Fruit fly (Drosophila melanogaster) whole organism, embryonic: ENCODE measurements around the gene Exn.
A peak's percentile ranks its signal among the peaks of the same experiment; 100 is the strongest.

Experiments used
- Antp ChIP-seq: fragments of 200-800 bp; sonication (Bioruptor generic); optimal IDR thresholded peaks from 3 replicates; lab custom pipeline; 2016; ENCODE audit warnings: missing biosample characterization, missing genetic modification characterization
- Asciz ChIP-seq: fragments of 200-800 bp; sonication (Bioruptor generic); optimal IDR thresholded peaks from 2 replicates; lab custom pipeline; 2017; ENCODE audit warnings: missing biosample characterization, mild to moderate bottlenecking, missing genetic modification characterization, missing genetic modification reagents
- Awh ChIP-seq: fragments of 200-800 bp; sonication (Bioruptor generic); IDR thresholded peaks from 2 replicates; pipeline ENCODE4, ENCODE4 v1.3.6; 2022; ENCODE audit warnings: missing biosample characterization, missing genetic modification characterization
- Blimp-1 ChIP-seq: fragments of 200-800 bp; sonication (Bioruptor generic); optimal IDR thresholded peaks from 3 replicates; lab custom pipeline; 2018; ENCODE audit warnings: missing biosample characterization, missing genetic modification characterization, mild to moderate bottlenecking, moderate library complexity, missing genetic modification reagents
- BtbVII ChIP-seq: fragments of 200-800 bp; sonication (Bioruptor generic); optimal IDR thresholded peaks from 3 replicates; lab custom pipeline; 2017; ENCODE audit warnings: missing biosample characterization, mild to moderate bottlenecking, missing genetic modification characterization
- C15 ChIP-seq: fragments of 200-800 bp; sonication (Bioruptor generic); IDR thresholded peaks from 3 replicates; pipeline ENCODE4 v1.3.6; 2022; ENCODE audit warnings: missing biosample characterization, missing genetic modification characterization
- CG10431 ChIP-seq: fragments of 200-800 bp; sonication (Bioruptor generic); optimal IDR thresholded peaks from 3 replicates; lab custom pipeline; 2018; ENCODE audit warnings: missing biosample characterization, mild to moderate bottlenecking, missing genetic modification characterization
- CG11093 ChIP-seq: fragments of 200-800 bp; sonication (Bioruptor generic); IDR thresholded peaks from 3 replicates; pipeline ENCODE4 v1.3.6; 2022; ENCODE audit warnings: missing biosample characterization, missing genetic modification characterization
- CG11723 ChIP-seq: fragments of 200-800 bp; sonication (Bioruptor generic); optimal IDR thresholded peaks from 2 replicates; lab custom pipeline; 2017; ENCODE audit warnings: missing biosample characterization, mild to moderate bottlenecking, missing genetic modification characterization
- CG12236 ChIP-seq: fragments of 200-800 bp; sonication (Bioruptor generic); optimal IDR thresholded peaks from 2 replicates; lab custom pipeline; 2016; ENCODE audit warnings: missing biosample characterization, missing genetic modification characterization
- CG1233 ChIP-seq: fragments of 200-800 bp; sonication (Bioruptor generic); optimal IDR thresholded peaks from 4 replicates; lab custom pipeline; 2018; ENCODE audit warnings: missing biosample characterization, mild to moderate bottlenecking, missing genetic modification characterization
- CG13775 ChIP-seq: fragments of 200-800 bp; sonication (Bioruptor generic); optimal IDR thresholded peaks from 3 replicates; lab custom pipeline; 2017; ENCODE audit warnings: missing biosample characterization, mild to moderate bottlenecking, missing genetic modification characterization
- CG14441 ChIP-seq: fragments of 200-800 bp; sonication (Bioruptor generic); IDR thresholded peaks from 2 replicates; pipeline ENCODE4 v1.3.6; 2022; ENCODE audit warnings: missing biosample characterization, missing genetic modification characterization
- CG17328 ChIP-seq: fragments of 200-800 bp; sonication (Bioruptor generic); IDR thresholded peaks from 2 replicates; pipeline ENCODE4 v1.3.6; 2022; ENCODE audit warnings: missing biosample characterization, missing genetic modification characterization
- CG17359 ChIP-seq: fragments of 200-800 bp; sonication (Bioruptor generic); optimal IDR thresholded peaks from 3 replicates; lab custom pipeline; 2018; ENCODE audit warnings: missing biosample characterization, mild to moderate bottlenecking, missing genetic modification characterization, moderate library complexity
- CG1792 ChIP-seq: fragments of 200-800 bp; sonication (Bioruptor generic); optimal IDR thresholded peaks from 2 replicates; lab custom pipeline; 2016; ENCODE audit warnings: missing biosample characterization, missing genetic modification characterization
- CG30431 ChIP-seq: fragments of 200-800 bp; sonication (Bioruptor generic); optimal IDR thresholded peaks from 2 replicates; lab custom pipeline; 2017; ENCODE audit warnings: missing biosample characterization, missing genetic modification characterization
- CG31365 ChIP-seq: fragments of 200-800 bp; sonication (Bioruptor generic); optimal IDR thresholded peaks from 2 replicates; lab custom pipeline; 2018; ENCODE audit warnings: missing biosample characterization, mild to moderate bottlenecking, missing genetic modification characterization
- CG3407 ChIP-seq: fragments of 200-800 bp; sonication (Bioruptor generic); optimal IDR thresholded peaks from 2 replicates; lab custom pipeline; 2018; ENCODE audit warnings: missing biosample characterization, mild to moderate bottlenecking, missing genetic modification characterization
- CG4282 ChIP-seq: fragments of 200-800 bp; sonication (Bioruptor generic); optimal IDR thresholded peaks from 2 replicates; lab custom pipeline; 2016; ENCODE audit warnings: missing biosample characterization, missing genetic modification characterization
- CG6175 ChIP-seq: fragments of 200-800 bp; sonication (Bioruptor generic); IDR thresholded peaks from 3 replicates; pipeline ENCODE4 v1.3.6; 2022; ENCODE audit warnings: missing biosample characterization, missing genetic modification characterization
- CG7928 ChIP-seq: fragments of 200-800 bp; sonication (Bioruptor generic); optimal IDR thresholded peaks from 2 replicates; lab custom pipeline; 2017; ENCODE audit warnings: missing biosample characterization, mild to moderate bottlenecking, missing genetic modification characterization
- CrebB ChIP-seq: fragments of 200-800 bp; sonication (Bioruptor generic); optimal IDR thresholded peaks from 3 replicates; lab custom pipeline; 2018; ENCODE audit warnings: missing biosample characterization, mild to moderate bottlenecking, missing genetic modification characterization
- Dip3 ChIP-seq: fragments of 200-800 bp; sonication (Bioruptor generic); optimal IDR thresholded peaks from 3 replicates; lab custom pipeline; 2016; ENCODE audit warnings: missing biosample characterization, missing genetic modification characterization
- Elba2 ChIP-seq: fragments of 200-800 bp; sonication (Bioruptor generic); optimal IDR thresholded peaks from 3 replicates; lab custom pipeline; 2016; ENCODE audit warnings: missing biosample characterization, missing genetic modification characterization
- Gug ChIP-seq: fragments of 200-800 bp; sonication (Bioruptor generic); IDR thresholded peaks from 4 replicates; pipeline ENCODE4 v1.3.6; 2022; ENCODE audit warnings: missing biosample characterization, missing genetic modification characterization
- Hr51 ChIP-seq, 2 experiments: fragments of 200-800 bp; sonication (Bioruptor generic); optimal IDR thresholded peaks; 2 replicates in 1 of 2; 3 replicates in 1 of 2; lab custom pipeline; 2016 to 2018; ENCODE audit warnings: missing biosample characterization in 2 of 2, missing genetic modification characterization in 2 of 2, mild to moderate bottlenecking in 1 of 2, moderate library complexity in 1 of 2
- NFAT ChIP-seq: fragments of 200-800 bp; sonication (Bioruptor generic); IDR thresholded peaks from 2 replicates; pipeline ENCODE4 v1.3.6; 2022; ENCODE audit warnings: missing biosample characterization, missing genetic modification characterization
- Opbp ChIP-seq: fragments of 200-800 bp; sonication (Bioruptor generic); IDR thresholded peaks from 3 replicates; pipeline ENCODE4 v1.3.6; 2022; ENCODE audit warnings: missing biosample characterization, missing genetic modification characterization; ENCODE audit not compliant: partially characterized antibody
- Sox100B ChIP-seq: fragments of 200-800 bp; sonication (Bioruptor generic); optimal IDR thresholded peaks from 3 replicates; lab custom pipeline; 2018; ENCODE audit warnings: missing biosample characterization, mild to moderate bottlenecking, missing genetic modification characterization
- Sox102F ChIP-seq: fragments of 200-800 bp; sonication (Bioruptor generic); optimal IDR thresholded peaks from 2 replicates; lab custom pipeline; 2018; ENCODE audit warnings: missing biosample characterization, mild to moderate bottlenecking, missing genetic modification characterization, moderate library complexity
- ara ChIP-seq: fragments of 200-800 bp; sonication (Bioruptor generic); IDR thresholded peaks from 2 replicates; pipeline ENCODE4 v1.3.6; 2022; ENCODE audit warnings: missing biosample characterization, missing genetic modification characterization
- bab2 ChIP-seq: fragments of 200-800 bp; sonication (Bioruptor generic); optimal IDR thresholded peaks from 2 replicates; lab custom pipeline; 2016; ENCODE audit warnings: missing biosample characterization, missing genetic modification characterization
- bigmax ChIP-seq: fragments of 200-800 bp; sonication (Bioruptor generic); optimal IDR thresholded peaks from 2 replicates; lab custom pipeline; 2018; ENCODE audit warnings: missing biosample characterization, mild to moderate bottlenecking, missing genetic modification characterization
- cad ChIP-seq: fragments of >200 bp; optimal IDR thresholded peaks from 2 replicates; lab custom pipeline; 2017; ENCODE audit warnings: missing biosample characterization, missing genetic modification characterization
- cas ChIP-seq: fragments of 200-800 bp; sonication (Bioruptor generic); IDR thresholded peaks from 2 replicates; pipeline ENCODE4 v1.3.6; 2022; ENCODE audit warnings: missing biosample characterization, missing genetic modification characterization
- ewg ChIP-seq: fragments of 200-800 bp; sonication (Bioruptor generic); optimal IDR thresholded peaks from 3 replicates; lab custom pipeline; 2017; ENCODE audit warnings: mild to moderate bottlenecking, missing biosample characterization, missing genetic modification reagents, missing genetic modification characterization
- lab ChIP-seq: fragments of 200-800 bp; sonication (Bioruptor generic); optimal IDR thresholded peaks from 3 replicates; lab custom pipeline; 2017; ENCODE audit warnings: missing biosample characterization, missing genetic modification characterization, mild to moderate bottlenecking, moderate library complexity, missing genetic modification reagents
- maf-S ChIP-seq: fragments of 200-800 bp; sonication (Bioruptor generic); optimal IDR thresholded peaks from 2 replicates; lab custom pipeline; 2016; ENCODE audit warnings: missing biosample characterization, missing genetic modification characterization
- nom ChIP-seq: fragments of 200-800 bp; sonication (Bioruptor generic); optimal IDR thresholded peaks from 2 replicates; lab custom pipeline; 2017; ENCODE audit warnings: missing biosample characterization, missing genetic modification characterization, mild to moderate bottlenecking, moderate library complexity, missing genetic modification reagents
- onecut ChIP-seq: fragments of 200-800 bp; sonication (Bioruptor generic); IDR thresholded peaks from 2 replicates; pipeline ENCODE4 v1.3.6; 2022; ENCODE audit warnings: missing biosample characterization, missing genetic modification characterization
- run ChIP-seq: fragments of 200-800 bp; sonication (Bioruptor generic); optimal IDR thresholded peaks from 3 replicates; lab custom pipeline; 2018; ENCODE audit warnings: missing biosample characterization, mild to moderate bottlenecking, missing genetic modification characterization
- salm ChIP-seq: fragments of 200-800 bp; sonication (Bioruptor generic); optimal IDR thresholded peaks from 2 replicates; lab custom pipeline; 2018; ENCODE audit warnings: missing biosample characterization, mild to moderate bottlenecking, missing genetic modification characterization
- sqz ChIP-seq: fragments of 200-800 bp; sonication (Bioruptor generic); optimal IDR thresholded peaks from 3 replicates; lab custom pipeline; 2018; ENCODE audit warnings: missing biosample characterization, mild to moderate bottlenecking, missing genetic modification characterization
- unc-4 ChIP-seq: fragments of 200-800 bp; sonication (Bioruptor generic); IDR thresholded peaks from 2 replicates; pipeline ENCODE4 v1.3.6; 2022; ENCODE audit warnings: missing biosample characterization, missing genetic modification characterization; ENCODE audit not compliant: partially characterized antibody
- usp ChIP-seq: fragments of >200 bp; optimal IDR thresholded peaks from 2 replicates; lab custom pipeline; 2017; ENCODE audit warnings: missing biosample characterization, missing genetic modification characterization
- vnd ChIP-seq: fragments of 200-800 bp; sonication (Bioruptor generic); IDR thresholded peaks from 3 replicates; pipeline ENCODE4 v1.3.6; 2022; ENCODE audit warnings: missing biosample characterization, missing genetic modification characterization; ENCODE audit not compliant: partially characterized antibody
- wor ChIP-seq: fragments of 200-800 bp; sonication (Bioruptor generic); IDR thresholded peaks from 2 replicates; pipeline ENCODE4 v1.3.6; 2022; ENCODE audit warnings: missing biosample characterization, missing genetic modification characterization
- zen2 ChIP-seq: fragments of 200-800 bp; sonication (Bioruptor generic); IDR thresholded peaks from 3 replicates; pipeline ENCODE4 v1.3.6; 2022; ENCODE audit warnings: missing biosample characterization, missing genetic modification characterization; ENCODE audit not compliant: partially characterized antibody

Exn gene

DNA sequence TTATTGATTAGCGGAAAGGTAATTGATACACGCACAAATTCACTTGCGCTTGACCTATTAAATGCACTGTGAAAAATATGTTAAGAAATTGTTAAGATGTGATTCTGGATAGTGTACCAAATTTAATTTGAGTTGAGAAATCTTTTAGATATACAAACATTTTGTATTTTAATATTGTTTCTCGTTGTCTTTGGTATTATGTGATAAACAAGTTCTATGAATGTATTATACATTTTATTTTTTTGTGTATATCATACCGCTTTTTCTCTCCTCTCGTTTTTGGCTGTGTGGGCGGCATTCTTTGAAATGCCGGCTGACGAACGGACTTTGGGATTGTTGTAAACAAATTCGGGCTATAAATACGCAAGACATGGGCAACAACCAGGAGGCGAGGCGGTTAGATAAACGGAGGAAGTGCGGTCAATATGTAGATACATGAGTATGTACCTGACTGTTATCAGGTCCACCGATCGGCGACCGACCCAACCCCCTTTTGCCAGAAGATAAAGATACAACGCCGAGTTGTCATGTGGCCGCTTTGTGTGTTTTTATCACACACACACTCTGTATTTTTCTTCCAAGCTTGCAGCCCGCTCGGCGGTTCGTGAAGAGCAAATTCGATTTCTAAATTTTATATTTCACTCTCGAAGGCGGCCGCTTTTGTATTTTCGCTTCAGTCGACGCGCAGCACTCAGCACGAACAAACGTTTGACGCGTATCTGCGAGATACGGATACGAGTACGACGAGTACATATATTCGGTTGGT lies 12.9 kb upstream of the Exn start (continued):
- TF ChIP-seq Hr51 (GFP tag; optimal IDR thresholded peaks at IDR 0.05; lab: Kevin White, UChicago) (peak; percentile 20 to 82), Dip3 (GFP tag; lab: Kevin White, UChicago) (peak; percentile 57), lab (GFP tag; lab: Kevin White, UChicago) (peak; percentile 73), CG4282 (no peak), cad (GFP tag; lab: Kevin White, UChicago) (no peak), bab2 (GFP tag; lab: Kevin White, UChicago) (peak; percentile 50), vnd (GFP tag; lab: Robert Waterston, UW) (no peak), wor (peak; percentile 51; the same call in 1 of the 2 replicates), CrebB (tag; lab: Kevin White, UChicago) (peak; percentile 51), CG17359 (peak; percentile 63), Sox100B (GFP tag; lab: Kevin White, UChicago) (peak; percentile 70), bigmax (GFP tag; lab: Kevin White, UChicago) (no peak), CG17328 (GFP tag; lab: Robert Waterston, UW) (peak; percentile 61; the same call in 1 of the 2 replicates), NFAT (GFP tag; lab: Robert Waterston, UW) (no peak), ara (GFP tag; lab: Robert Waterston, UW) (0 out of 2 replicates have a peak, but pooled peaks have one; percentile 19), CG11723 (GFP tag; lab: Kevin White, UChicago) (no peak), Asciz (GFP tag; lab: Kevin White, UChicago) (peak; percentile 69), run (tag; lab: Kevin White, UChicago) (peak; percentile 32), ewg (peak; percentile 57), salm (tag; lab: Kevin White, UChicago) (peak; percentile 49), CG14441 (GFP tag; lab: Robert Waterston, UW) (peak; percentile 75), CG12236 (GFP tag; lab: Kevin White, UChicago) (no peak), CG10431 (GFP tag; lab: Kevin White, UChicago) (no peak), sqz (GFP tag; lab: Kevin White, UChicago) (no peak), Blimp-1 (peak; percentile 79), CG1792 (GFP tag; lab: Kevin White, UChicago) (no peak), Opbp (GFP tag; lab: Robert Waterston, UW) (0 out of 3 replicates have a peak, but pooled peaks have one; percentile 51), BtbVII (peak; percentile 55), usp (GFP tag; lab: Kevin White, UChicago) (no peak), CG13775 (GFP tag; lab: Kevin White, UChicago) (peak; percentile 56), Elba2 (GFP tag; lab: Kevin White, UChicago) (no peak), unc-4 (no peak), CG6175 (GFP tag; lab: Robert Waterston, UW) (no peak), zen2 (GFP tag; lab: Robert Waterston, UW) (no peak), maf-S (GFP tag; lab: Kevin White, UChicago) (no peak), CG11093 (GFP tag; lab: Robert Waterston, UW) (peak; percentile 45; the same call in 1 of the 3 replicates), CG30431 (no peak), onecut (GFP tag; lab: Robert Waterston, UW) (peak; percentile 63), Sox102F (GFP tag; lab: Kevin White, UChicago) (peak; percentile 85), Antp (peak; percentile 1), cas (GFP tag; lab: Robert Waterston, UW) (no peak), CG1233 (no peak), C15 (peak; percentile 35; the same call in 1 of the 3 replicates), CG7928 (no peak), CG31365 (tag; lab: Kevin White, UChicago) (no peak), Awh (GFP tag; lab: Robert Waterston, UW) (peak; percentile 69; the same call in 1 of the 2 replicates), nom (GFP tag; lab: Kevin White, UChicago) (no peak), CG3407 (GFP tag; lab: Kevin White, UChicago) (no peak), Gug (GFP tag; lab: Robert Waterston, UW) (peak; percentile 23; the same call in 2 of the 4 replicates)
